Fruit fly (Drosophila melanogaster) whole organism, wandering third instar larva: Measurements from ENCODE around the gene CG12236.

Experiments used
- Abd-B ChIP-seq: fragments of >200 bp; optimal IDR thresholded peaks from 2 replicates; lab custom pipeline; 2017; ENCODE audit warnings: missing biosample characterization, missing genetic modification characterization
- CG32264 ChIP-seq: fragments of 200-800 bp; sonication (Bioruptor generic); optimal IDR thresholded peaks from 2 replicates; lab custom pipeline; 2016; ENCODE audit warnings: missing biosample characterization, missing genetic modification characterization
- CG9705 ChIP-seq: fragments of 200-800 bp; sonication (Bioruptor generic); optimal IDR thresholded peaks from 2 replicates; lab custom pipeline; 2018; ENCODE audit warnings: missing biosample characterization, mild to moderate bottlenecking, missing genetic modification characterization
- Dif ChIP-seq: fragments of 200-275, 200-300 bp; sonication (Bioruptor generic); optimal IDR thresholded peaks from 2 replicates; lab custom pipeline; 2018; ENCODE audit warnings: missing biosample characterization, missing genetic modification characterization; ENCODE audit not compliant: partially characterized antibody
- GATAd ChIP-seq: sonication (Bioruptor generic); optimal IDR thresholded peaks from 2 replicates; lab custom pipeline; 2016; ENCODE audit warnings: missing biosample characterization, missing genetic modification characterization
- HLH106 ChIP-seq: fragments of 200-800 bp; optimal IDR thresholded peaks from 3 replicates; lab custom pipeline; 2019; ENCODE audit warnings: missing biosample characterization, mild to moderate bottlenecking, missing genetic modification characterization, moderate library complexity
- Hnf4 ChIP-seq: fragments of 200-800 bp; sonication (Bioruptor generic); optimal IDR thresholded peaks from 2 replicates; lab custom pipeline; 2016; ENCODE audit warnings: missing biosample characterization, mild to moderate bottlenecking, missing genetic modification characterization
- Hr83 ChIP-seq: fragments of 200-300 bp; sonication (Bioruptor generic); optimal IDR thresholded peaks from 2 replicates; lab custom pipeline; 2016; ENCODE audit warnings: missing biosample characterization, mild to moderate bottlenecking, missing genetic modification characterization, moderate library complexity; ENCODE audit not compliant: poor library complexity, severe bottlenecking
- Jra ChIP-seq: sonication (Bioruptor generic); optimal IDR thresholded peaks from 2 replicates; lab custom pipeline; 2016; ENCODE audit warnings: missing biosample characterization, missing genetic modification characterization
- Mio ChIP-seq: sonication (Bioruptor generic); optimal IDR thresholded peaks from 2 replicates; lab custom pipeline; 2016; ENCODE audit warnings: missing biosample characterization, missing genetic modification characterization
- Myc ChIP-seq: fragments of >200 bp; optimal IDR thresholded peaks from 2 replicates; lab custom pipeline; 2017
- N ChIP-seq: fragments of >200 bp; optimal IDR thresholded peaks from 2 replicates; lab custom pipeline; 2018; ENCODE audit warnings: missing biosample characterization, missing external identifiers, missing genetic modification characterization
- OdsH ChIP-seq: fragments of 200-800 bp; sonication (Bioruptor generic); optimal IDR thresholded peaks from 2 replicates; lab custom pipeline; 2016; ENCODE audit warnings: missing biosample characterization, mild to moderate bottlenecking, missing genetic modification characterization
- Rel ChIP-seq, 2 experiments: fragments of 200-800 bp; sonication (Bioruptor generic) in 1 of 2; optimal IDR thresholded peaks; 2 replicates in 1 of 2; 3 replicates in 1 of 2; lab custom pipeline; 2016 to 2019; ENCODE audit warnings: mild to moderate bottlenecking in 2 of 2, missing biosample characterization in 2 of 2, missing genetic modification characterization in 2 of 2, moderate library complexity in 1 of 2
- br ChIP-seq: fragments of 200-800 bp; sonication (Bioruptor generic); optimal IDR thresholded peaks from 2 replicates; lab custom pipeline; 2016; ENCODE audit warnings: missing biosample characterization, missing genetic modification characterization
- brk ChIP-seq: fragments of 200-800 bp; sonication (Bioruptor generic); optimal IDR thresholded peaks from 2 replicates; lab custom pipeline; 2016; ENCODE audit warnings: missing biosample characterization, mild to moderate bottlenecking, missing genetic modification characterization
- dl ChIP-seq, 2 experiments: fragments of 175-275, 200-275 bp in 1 of 2; fragments of 200-275 bp in 1 of 2; sonication (Bioruptor generic); optimal IDR thresholded peaks; lab custom pipeline; 2018; ENCODE audit warnings: mild to moderate bottlenecking in 2 of 2, missing biosample characterization in 2 of 2, missing genetic modification characterization in 2 of 2, moderate library complexity in 2 of 2; ENCODE audit not compliant: partially characterized antibody in 2 of 2, insufficient read depth in 1 of 2
- dsf ChIP-seq: sonication (Bioruptor generic); optimal IDR thresholded peaks from 2 replicates; lab custom pipeline; 2016; ENCODE audit warnings: missing biosample characterization, missing genetic modification characterization, borderline replicate concordance
- ey ChIP-seq: fragments of 200-800 bp; sonication (Bioruptor generic); optimal IDR thresholded peaks from 2 replicates; lab custom pipeline; 2016; ENCODE audit warnings: missing biosample characterization, missing genetic modification characterization
- foxo ChIP-seq, 2 experiments: fragments of 200-800 bp; sonication (Bioruptor generic); optimal IDR thresholded peaks; 2 replicates in 1 of 2; 3 replicates in 1 of 2; lab custom pipeline; 2016 to 2017; ENCODE audit warnings: missing biosample characterization in 2 of 2, missing genetic modification characterization in 2 of 2
- fru ChIP-seq: fragments of 200-800 bp; sonication (Bioruptor generic); optimal IDR thresholded peaks from 3 replicates; lab custom pipeline; 2016; ENCODE audit warnings: missing biosample characterization, mild to moderate bottlenecking, missing genetic modification characterization
- jim ChIP-seq: fragments of 175-275, 200-325 bp; sonication (Bioruptor generic); optimal IDR thresholded peaks from 2 replicates; lab custom pipeline; 2016; ENCODE audit warnings: missing biosample characterization, mild to moderate bottlenecking, missing genetic modification characterization
- pan ChIP-seq: fragments of >200 bp; optimal IDR thresholded peaks from 2 replicates; lab custom pipeline; 2017
- psq ChIP-seq: fragments of 200-800 bp; sonication (Bioruptor generic); optimal IDR thresholded peaks from 3 replicates; lab custom pipeline; 2017; ENCODE audit warnings: missing biosample characterization, mild to moderate bottlenecking, missing genetic modification characterization, moderate library complexity
- rgr ChIP-seq: fragments of 200-800 bp; sonication (Bioruptor generic); optimal IDR thresholded peaks from 3 replicates; lab custom pipeline; 2016; ENCODE audit warnings: missing biosample characterization, mild to moderate bottlenecking, missing genetic modification characterization
- sv ChIP-seq: fragments of 200-800 bp; sonication (Bioruptor generic); optimal IDR thresholded peaks from 3 replicates; lab custom pipeline; 2016; ENCODE audit warnings: missing biosample characterization, missing genetic modification characterization
- tai ChIP-seq: sonication (Bioruptor generic); optimal IDR thresholded peaks from 2 replicates; lab custom pipeline; 2016; ENCODE audit warnings: missing biosample characterization, missing genetic modification characterization
- woc ChIP-seq: sonication (Bioruptor generic); optimal IDR thresholded peaks from 2 replicates; lab custom pipeline; 2016; ENCODE audit warnings: missing biosample characterization, mild to moderate bottlenecking, missing genetic modification characterization

The CG12236 gene

dm6 chrX:5952265-5952664, 44.3 kb downstream of the CG12236 start, which contains the start of gene CG6048:
CG6048 (plus strand) TSS chrX:5952565.
- no peak for TF ChIP-seq br
- TF ChIP-seq dl (GFP tag; optimal IDR thresholded peaks at IDR 0.05; lab: Kevin White, UChicago; ENCODE audit: insufficient read depth in 1 of 2, partially characterized antibody in 2 of 2) = no peak
- TF ChIP-seq fru (GFP tag; lab: Kevin White, UChicago) = no peak
- no peak for TF ChIP-seq sv (GFP tag; lab: Kevin White, UChicago)
- no peak for TF ChIP-seq rgr
- no peak for TF ChIP-seq jim (GFP tag; lab: Kevin White, UChicago)
- TF ChIP-seq Myc = no peak
- no peak for TF ChIP-seq Mio (GFP tag; lab: Kevin White, UChicago)
- no peak for TF ChIP-seq Dif (GFP tag; lab: Kevin White, UChicago)
- TF ChIP-seq Jra = no peak
- no peak for TF ChIP-seq foxo (GFP tag; optimal IDR thresholded peaks at IDR 0.05; lab: Kevin White, UChicago)
- no peak for TF ChIP-seq psq (GFP tag; lab: Kevin White, UChicago)
- TF ChIP-seq N (GFP tag; lab: Kevin White, UChicago) = no peak
- TF ChIP-seq CG32264 = no peak
- TF ChIP-seq woc (GFP tag; lab: Kevin White, UChicago) = no peak
- no peak for TF ChIP-seq Hr83 (GFP tag; lab: Kevin White, UChicago)
- no peak for TF ChIP-seq Hnf4 (GFP tag; lab: Kevin White, UChicago)
- no peak for TF ChIP-seq pan

- TF ChIP-seq woc (GFP tag; lab: Kevin White, UChicago) = no peak
- no peak for TF ChIP-seq ey (GFP tag; lab: Kevin White, UChicago)
- TF ChIP-seq Mio (GFP tag; lab: Kevin White, UChicago) = no peak
- TF ChIP-seq GATAd = no peak
- TF ChIP-seq brk (GFP tag; lab: Kevin White, UChicago) = no peak
- TF ChIP-seq Hr83 (GFP tag; lab: Kevin White, UChicago) = no peak
- no peak for TF ChIP-seq psq (GFP tag; lab: Kevin White, UChicago)
- no peak for TF ChIP-seq Rel (GFP tag; optimal IDR thresholded peaks at IDR 0.05; lab: Kevin White, UChicago)
- TF ChIP-seq Rel (tag; optimal IDR thresholded peaks at IDR 0.05; lab: Kevin White, UChicago) = no peak
- no peak for TF ChIP-seq sv (GFP tag; lab: Kevin White, UChicago)
- no peak for TF ChIP-seq dsf
- TF ChIP-seq CG9705 (GFP tag; lab: Kevin White, UChicago) = no peak
- no peak for TF ChIP-seq fru (GFP tag; lab: Kevin White, UChicago)
- no peak for TF ChIP-seq foxo (GFP tag; optimal IDR thresholded peaks at IDR 0.05; lab: Kevin White, UChicago)
- no peak for TF ChIP-seq tai (GFP tag; lab: Kevin White, UChicago)
- TF ChIP-seq HLH106 (tag; lab: Kevin White, UChicago) = no peak
- TF ChIP-seq OdsH (GFP tag; lab: Kevin White, UChicago) = no peak
- no peak for TF ChIP-seq Abd-B (GFP tag; lab: Kevin White, UChicago)
- TF ChIP-seq Jra = no peak
- TF ChIP-seq pan = no peak
- no peak for TF ChIP-seq rgr
Measured at dm6 chrX:5955207-5955679, 47.3 kb downstream of the CG12236 start, which contains the start of gene CG6067. CG6067 (plus strand) TSS chrX:5955629.

- TF ChIP-seq foxo (GFP tag; optimal IDR thresholded peaks at IDR 0.05; lab: Kevin White, UChicago) (no peak), CG32264 (no peak), pan (no peak), tai (GFP tag; lab: Kevin White, UChicago) (no peak), woc (GFP tag; lab: Kevin White, UChicago) (no peak), N (GFP tag; lab: Kevin White, UChicago) (no peak), OdsH (GFP tag; lab: Kevin White, UChicago) (no peak), rgr (no peak), Mio (GFP tag; lab: Kevin White, UChicago) (no peak)
Measured at dm6 chrX:5956646-5957441, 48.9 kb downstream of the CG12236 start.
